Fruit fly (Drosophila melanogaster) Kc167 (cell line): ENCODE measurements around the gene DNAlig3.

Source experiments
- Myc ChIP-seq: fragments of >200 bp; optimal IDR thresholded peaks from 2 replicates; lab custom pipeline; 2017; ENCODE audit warnings: missing external identifiers
- Sin3A ChIP-seq: fragments of >200 bp; optimal IDR thresholded peaks from 2 replicates; lab custom pipeline; 2018; ENCODE audit warnings: missing external identifiers
- h ChIP-seq: fragments of >200 bp; optimal IDR thresholded peaks from 3 replicates; lab custom pipeline; 2018; ENCODE audit warnings: missing external identifiers
- insv ChIP-seq: fragments of >200 bp; optimal IDR thresholded peaks from 3 replicates; lab custom pipeline; 2018; ENCODE audit warnings: missing external identifiers
- psq ChIP-seq: fragments of >200 bp; optimal IDR thresholded peaks from 2 replicates; lab custom pipeline; 2017; ENCODE audit warnings: missing external identifiers
- ttk ChIP-seq: sonication (Bioruptor generic); optimal IDR thresholded peaks from 2 replicates; lab custom pipeline; 2017; ENCODE audit warnings: missing external identifiers

The DNAlig3 gene

DNA sequence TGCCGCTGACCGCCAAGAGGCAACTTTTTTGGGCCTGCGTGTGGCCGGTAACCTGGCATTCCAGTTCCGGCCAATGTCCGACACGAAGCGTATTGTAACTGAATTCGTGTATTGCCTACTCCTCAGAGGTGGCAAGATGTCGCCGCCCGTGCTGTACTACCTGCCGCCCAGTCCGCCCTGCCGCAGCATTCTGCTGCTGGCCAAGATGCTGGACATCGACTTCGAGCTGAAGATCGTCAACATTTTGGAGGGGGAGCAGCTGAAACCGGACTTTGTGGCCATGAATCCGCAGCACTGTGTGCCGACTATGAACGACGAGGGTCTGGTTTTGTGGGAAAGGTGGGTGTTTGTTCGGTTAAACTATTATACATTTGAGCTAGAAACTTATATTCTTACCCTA lies 17.4 kb downstream of the DNAlig3 start:
- TF ChIP-seq Sin3A (lab: Kevin White, UChicago): no peak
- no peak for TF ChIP-seq h (lab: Kevin White, UChicago)
- no peak for TF ChIP-seq Myc (lab: Kevin White, UChicago)
- TF ChIP-seq psq (lab: Kevin White, UChicago): no peak
- TF ChIP-seq insv (lab: Kevin White, UChicago): no peak
- no peak for TF ChIP-seq ttk (lab: Kevin White, UChicago)

DNA sequence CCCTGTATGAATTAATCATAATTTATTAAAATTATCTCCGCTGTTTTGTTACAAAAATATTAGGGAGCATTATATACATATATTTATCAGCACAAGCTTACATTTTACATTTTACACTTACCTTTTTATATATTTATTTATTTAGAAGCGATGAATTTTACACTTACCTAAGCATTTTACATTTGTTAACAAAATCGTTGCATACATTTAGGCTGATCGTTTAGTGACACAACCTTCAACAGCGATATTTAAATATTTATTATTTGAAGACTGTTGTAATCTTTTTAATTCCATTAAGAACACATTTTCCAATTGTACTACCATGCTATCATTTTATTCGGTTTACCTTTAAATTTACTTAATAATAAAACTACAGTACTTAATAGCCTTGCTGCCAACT lies 17.9 kb downstream of the DNAlig3 start:
- no peak for TF ChIP-seq psq (lab: Kevin White, UChicago)

dm6 chr3R:12383036-12383435 lies 18.6 kb downstream of the DNAlig3 start, which contains the start of gene GstD11:
TSS of gene GstD11 (plus strand) at chr3R:12383336.
- TF ChIP-seq insv (lab: Kevin White, UChicago) (no peak), Sin3A (lab: Kevin White, UChicago) (no peak), ttk (lab: Kevin White, UChicago) (no peak), h (lab: Kevin White, UChicago) (no peak), psq (lab: Kevin White, UChicago) (no peak), Myc (lab: Kevin White, UChicago) (no peak)

- TF ChIP-seq h (lab: Kevin White, UChicago) (no peak), Myc (lab: Kevin White, UChicago) (no peak), insv (lab: Kevin White, UChicago) (no peak), ttk (lab: Kevin White, UChicago) (no peak), psq (lab: Kevin White, UChicago) (no peak), Sin3A (lab: Kevin White, UChicago) (no peak)
These were observed 19.1 kb downstream of the DNAlig3 start, which contains the start of gene CG10035 for dm6 chr3R:12382563-12382962. TSS of gene CG10035 (minus strand) at chr3R:12382691.

DNA sequence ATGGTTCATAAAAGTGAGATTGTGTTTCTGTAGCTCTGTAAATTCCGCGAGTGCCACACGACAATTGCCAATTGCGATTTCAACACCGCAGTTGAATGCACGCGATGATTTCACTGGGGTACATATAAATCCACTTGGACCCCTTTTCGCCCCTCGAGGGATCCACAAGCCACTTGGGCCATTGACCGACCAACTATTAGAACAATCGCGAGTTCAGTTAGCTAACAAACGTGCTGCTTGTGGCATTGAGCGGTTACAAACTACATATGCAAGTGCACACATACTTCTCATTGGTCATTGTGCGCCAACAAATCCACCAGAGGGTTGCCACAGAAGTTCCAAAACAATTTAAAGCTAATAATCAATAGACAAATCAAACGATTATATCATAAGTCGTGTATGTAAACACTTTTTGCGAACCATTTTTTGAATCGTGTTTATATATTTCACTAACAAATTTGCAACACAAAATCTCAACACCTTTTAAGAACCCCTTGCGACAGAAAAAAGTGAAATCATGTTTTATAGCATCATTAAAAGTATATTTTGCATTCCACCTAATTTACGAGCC lies 20.4 kb downstream of the DNAlig3 start:
- no peak for TF ChIP-seq Sin3A (lab: Kevin White, UChicago)
- no peak for TF ChIP-seq Myc (lab: Kevin White, UChicago)
- no peak for TF ChIP-seq ttk (lab: Kevin White, UChicago)
- TF ChIP-seq insv (lab: Kevin White, UChicago): no peak
- no peak for TF ChIP-seq h (lab: Kevin White, UChicago)
- no peak for TF ChIP-seq psq (lab: Kevin White, UChicago)

dm6 chr3R:12379708-12380107 lies 21.9 kb downstream of the DNAlig3 start, which contains the start of gene GstD8:
TSS of gene GstD8 (plus strand) at chr3R:12380008.
- TF ChIP-seq Myc (lab: Kevin White, UChicago) (no peak), h (lab: Kevin White, UChicago) (no peak), insv (lab: Kevin White, UChicago) (no peak), Sin3A (lab: Kevin White, UChicago) (no peak), psq (lab: Kevin White, UChicago) (no peak), ttk (lab: Kevin White, UChicago) (no peak)

DNA sequence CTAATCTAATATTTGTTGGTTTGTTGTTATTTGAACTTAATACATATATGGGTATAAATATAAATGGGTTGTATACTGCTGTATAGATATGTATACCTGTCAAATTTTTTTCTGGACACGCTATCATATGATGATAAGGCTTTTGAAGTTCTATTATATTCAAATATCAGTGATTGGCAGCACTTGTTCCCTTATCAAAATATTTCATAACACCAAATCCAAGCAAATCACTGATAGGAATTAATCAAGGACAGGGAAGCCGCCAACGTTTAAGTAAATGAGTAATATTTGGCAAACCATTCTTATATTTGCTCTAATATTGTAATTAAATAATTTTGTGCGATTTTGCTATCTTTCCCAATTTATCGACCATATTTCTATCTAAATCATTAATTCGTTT lies 22.4 kb downstream of the DNAlig3 start:
- no peak for TF ChIP-seq Myc (lab: Kevin White, UChicago)

dm6 chr3R:12378200-12378599 lies 23.4 kb downstream of the DNAlig3 start, which contains the start of gene GstD7:
TSS of gene GstD7 (plus strand) at chr3R:12378500.
- TF ChIP-seq ttk (lab: Kevin White, UChicago): no peak
- no peak for TF ChIP-seq Myc (lab: Kevin White, UChicago)
- TF ChIP-seq Sin3A (lab: Kevin White, UChicago): no peak
- TF ChIP-seq psq (lab: Kevin White, UChicago): no peak
- no peak for TF ChIP-seq insv (lab: Kevin White, UChicago)
- no peak for TF ChIP-seq h (lab: Kevin White, UChicago)

- no peak for TF ChIP-seq insv (lab: Kevin White, UChicago)
These were observed 24.8 kb downstream of the DNAlig3 start, which contains the start of gene GstD6 for dm6 chr3R:12376828-12377227. TSS of gene GstD6 (plus strand) at chr3R:12377128.

- no peak for TF ChIP-seq psq (lab: Kevin White, UChicago)
- TF ChIP-seq h (lab: Kevin White, UChicago): no peak
- no peak for TF ChIP-seq ttk (lab: Kevin White, UChicago)
- TF ChIP-seq Sin3A (lab: Kevin White, UChicago): no peak
- TF ChIP-seq insv (lab: Kevin White, UChicago): no peak
- TF ChIP-seq Myc (lab: Kevin White, UChicago): no peak
These were observed 26.3 kb downstream of the DNAlig3 start, which contains the start of gene GstD5 for dm6 chr3R:12375258-12375783. TSS of gene GstD5 (plus strand) at chr3R:12375733.

DNA sequence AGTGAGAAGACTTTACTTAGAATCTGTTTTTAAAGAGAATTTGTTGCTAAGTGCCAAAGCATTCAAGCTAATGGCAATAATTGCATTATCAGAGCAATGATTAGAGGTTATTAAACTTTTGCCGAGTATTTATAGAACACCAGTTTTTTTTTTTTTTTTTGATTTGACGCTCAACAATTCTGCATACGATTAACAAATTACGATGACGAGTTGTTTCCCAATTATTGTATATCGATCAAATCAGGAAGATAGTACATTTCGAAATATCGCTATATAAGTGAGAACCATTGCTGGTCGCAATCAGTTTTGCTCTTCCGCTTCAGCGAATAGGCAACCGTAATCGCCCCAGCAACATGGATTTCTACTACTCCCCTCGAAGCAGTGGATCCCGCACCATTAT lies 27.8 kb downstream of the DNAlig3 start, which contains the start of gene GstD4:
Gene GstD4 (plus strand): TSS at position 301 of the 400 bp plus-strand sequence.
- TF ChIP-seq Sin3A (lab: Kevin White, UChicago) (no peak), psq (lab: Kevin White, UChicago) (no peak), ttk (lab: Kevin White, UChicago) (no peak), h (lab: Kevin White, UChicago) (no peak), Myc (lab: Kevin White, UChicago) (no peak), insv (lab: Kevin White, UChicago) (no peak)

DNA sequence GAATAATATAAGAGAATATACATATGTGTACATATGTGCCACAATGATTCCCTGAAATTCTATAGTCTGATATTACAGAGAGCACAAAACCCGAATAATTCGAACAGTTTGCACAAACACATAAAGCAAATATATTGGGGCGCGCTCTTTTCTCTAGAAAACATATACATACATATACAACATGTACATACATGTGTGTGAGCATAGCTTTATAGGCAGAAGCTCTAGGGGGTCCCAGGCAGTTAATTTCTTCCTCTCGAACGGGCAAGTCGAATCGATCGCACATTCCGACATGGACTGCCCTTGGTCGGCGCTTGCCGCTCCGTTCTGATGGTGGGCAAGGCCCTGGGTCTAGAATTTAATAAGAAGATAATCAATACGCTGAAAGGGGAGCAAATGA lies 28.8 kb downstream of the DNAlig3 start, which contains the start of gene GstD3:
Gene GstD3 (plus strand): TSS at position 269 of the 400 bp plus-strand sequence.
- TF ChIP-seq psq (lab: Kevin White, UChicago) (no peak), ttk (lab: Kevin White, UChicago) (no peak), Myc (lab: Kevin White, UChicago) (no peak), h (lab: Kevin White, UChicago) (no peak), insv (lab: Kevin White, UChicago) (no peak), Sin3A (lab: Kevin White, UChicago) (no peak)
